Fruit fly (Drosophila melanogaster) whole organism, embryonic: ENCODE measurements around the gene lwr.

Experiments
- Atf-2 ChIP-seq: fragments of 200-800 bp; sonication (Bioruptor generic); optimal IDR thresholded peaks from 2 replicates; lab custom pipeline; 2016; ENCODE audit warnings: missing biosample characterization, missing genetic modification characterization
- Atf6 ChIP-seq: fragments of 200-800 bp; sonication (Bioruptor generic); IDR thresholded peaks from 2 replicates; pipeline ENCODE4 v1.3.6; 2022; ENCODE audit warnings: missing biosample characterization, missing genetic modification characterization
- B-H1 ChIP-seq: fragments of 200-800 bp; sonication (Bioruptor generic); IDR thresholded peaks from 3 replicates; pipeline ENCODE4 v1.3.6; 2022; ENCODE audit warnings: missing biosample characterization, missing genetic modification characterization
- CG10543 ChIP-seq: fragments of 200-800 bp; sonication (Bioruptor generic); optimal IDR thresholded peaks from 3 replicates; lab custom pipeline; 2017; ENCODE audit warnings: missing biosample characterization, mild to moderate bottlenecking, missing genetic modification characterization, moderate library complexity
- CG12236 ChIP-seq: fragments of 200-800 bp; sonication (Bioruptor generic); optimal IDR thresholded peaks from 2 replicates; lab custom pipeline; 2016; ENCODE audit warnings: missing biosample characterization, missing genetic modification characterization
- CG1233 ChIP-seq: fragments of 200-800 bp; sonication (Bioruptor generic); optimal IDR thresholded peaks from 4 replicates; lab custom pipeline; 2018; ENCODE audit warnings: missing biosample characterization, mild to moderate bottlenecking, missing genetic modification characterization
- CG12659 ChIP-seq: fragments of 200-800 bp; sonication (Bioruptor generic); optimal IDR thresholded peaks from 3 replicates; lab custom pipeline; 2017; ENCODE audit warnings: mild to moderate bottlenecking, missing biosample characterization, missing genetic modification reagents, missing genetic modification characterization
- CG12942 ChIP-seq: fragments of 200-800 bp; sonication (Bioruptor generic); optimal IDR thresholded peaks from 3 replicates; lab custom pipeline; 2016; ENCODE audit warnings: missing biosample characterization, missing genetic modification characterization
- CG14014 ChIP-seq: fragments of 200-800 bp; sonication (Bioruptor generic); IDR thresholded peaks from 2 replicates; pipeline ENCODE4 v1.3.6; 2022; ENCODE audit warnings: missing biosample characterization, missing genetic modification characterization
- CG14667 ChIP-seq: fragments of 200-800 bp; sonication (Bioruptor generic); IDR thresholded peaks from 2 replicates; pipeline ENCODE4 v1.3.6; 2022; ENCODE audit warnings: missing biosample characterization, missing genetic modification characterization
- CG16863 ChIP-seq: fragments of 200-800 bp; sonication (Bioruptor generic); optimal IDR thresholded peaks from 3 replicates; lab custom pipeline; 2016; ENCODE audit warnings: missing biosample characterization, missing genetic modification characterization
- CG18619 ChIP-seq: fragments of 200-800 bp; sonication (Bioruptor generic); optimal IDR thresholded peaks from 3 replicates; lab custom pipeline; 2017; ENCODE audit warnings: missing biosample characterization, mild to moderate bottlenecking, missing genetic modification characterization
- CG18764 ChIP-seq: fragments of 200-800 bp; sonication (Bioruptor generic); optimal IDR thresholded peaks from 3 replicates; lab custom pipeline; 2016; ENCODE audit warnings: missing biosample characterization, missing genetic modification characterization
- CG2129 ChIP-seq: fragments of 200-800 bp; sonication (Bioruptor generic); IDR thresholded peaks from 2 replicates; pipeline ENCODE4 v1.3.6; 2022; ENCODE audit warnings: missing biosample characterization, missing genetic modification characterization; ENCODE audit not compliant: partially characterized antibody
- CG3726 ChIP-seq: fragments of 200-800 bp; sonication (Bioruptor generic); IDR thresholded peaks from 3 replicates; pipeline ENCODE4, ENCODE4 v1.3.6; 2022; ENCODE audit warnings: missing biosample characterization, missing genetic modification characterization
- CG4424 ChIP-seq: fragments of 200-800 bp; sonication (Bioruptor generic); optimal IDR thresholded peaks from 3 replicates; lab custom pipeline; 2016; ENCODE audit warnings: missing biosample characterization, missing genetic modification characterization
- CG4730 ChIP-seq: fragments of 200-800 bp; sonication (Bioruptor generic); IDR thresholded peaks from 2 replicates; pipeline ENCODE4 v1.3.6; 2022; ENCODE audit warnings: missing biosample characterization, missing genetic modification characterization
- CG7357 ChIP-seq: fragments of 200-800 bp; sonication (Bioruptor generic); IDR thresholded peaks from 3 replicates; pipeline ENCODE4 v1.3.6; 2022; ENCODE audit warnings: missing biosample characterization, missing genetic modification characterization
- CG7372 ChIP-seq: fragments of 200-800 bp; sonication (Bioruptor generic); IDR thresholded peaks from 2 replicates; pipeline ENCODE4 v1.3.6; 2022; ENCODE audit warnings: missing biosample characterization, missing genetic modification characterization
- CG7839 ChIP-seq: fragments of 200-800 bp; sonication (Bioruptor generic); optimal IDR thresholded peaks from 3 replicates; lab custom pipeline; 2018; ENCODE audit warnings: missing biosample characterization, mild to moderate bottlenecking, missing genetic modification characterization, moderate library complexity
- CG8281 ChIP-seq: fragments of 200-800 bp; sonication (Bioruptor generic); optimal IDR thresholded peaks from 2 replicates; lab custom pipeline; 2018; ENCODE audit warnings: missing biosample characterization, mild to moderate bottlenecking, missing genetic modification characterization, moderate library complexity
- Dip2 ChIP-seq: fragments of 200-800 bp; sonication (Bioruptor generic); IDR thresholded peaks from 2 replicates; pipeline ENCODE4 v1.3.6; 2022; ENCODE audit warnings: missing biosample characterization, missing genetic modification characterization
- HLH4C ChIP-seq: fragments of 200-800 bp; sonication (Bioruptor generic); IDR thresholded peaks from 3 replicates; pipeline ENCODE4 v1.3.6; 2022; ENCODE audit warnings: missing biosample characterization, missing genetic modification characterization; ENCODE audit not compliant: partially characterized antibody
- Hey ChIP-seq: fragments of 200-800 bp; sonication (Bioruptor generic); optimal IDR thresholded peaks from 3 replicates; lab custom pipeline; 2018; ENCODE audit warnings: missing biosample characterization, mild to moderate bottlenecking, missing genetic modification characterization
- Jarid2 ChIP-seq: fragments of 200-800 bp; sonication (Bioruptor generic); optimal IDR thresholded peaks from 3 replicates; lab custom pipeline; 2017; ENCODE audit warnings: mild to moderate bottlenecking, missing biosample characterization, missing genetic modification reagents, missing genetic modification characterization
- NFAT ChIP-seq: fragments of 200-800 bp; sonication (Bioruptor generic); IDR thresholded peaks from 2 replicates; pipeline ENCODE4 v1.3.6; 2022; ENCODE audit warnings: missing biosample characterization, missing genetic modification characterization
- NK7.1 ChIP-seq: fragments of 200-800 bp; sonication (Bioruptor generic); optimal IDR thresholded peaks from 3 replicates; lab custom pipeline; 2016; ENCODE audit warnings: missing biosample characterization, missing genetic modification characterization
- Sry-δ ChIP-seq: fragments of 200-800 bp; sonication (Bioruptor generic); optimal IDR thresholded peaks from 2 replicates; lab custom pipeline; 2016; ENCODE audit warnings: missing biosample characterization, missing genetic modification characterization
- Vsx1 ChIP-seq: fragments of 200-800 bp; sonication (Bioruptor generic); optimal IDR thresholded peaks from 2 replicates; lab custom pipeline; 2017; ENCODE audit warnings: missing biosample characterization, mild to moderate bottlenecking, missing genetic modification characterization, missing genetic modification reagents
- amos ChIP-seq: fragments of 200-800 bp; sonication (Bioruptor generic); IDR thresholded peaks from 2 replicates; pipeline ENCODE4 v1.3.6; 2022; ENCODE audit warnings: missing biosample characterization, missing genetic modification characterization; ENCODE audit not compliant: partially characterized antibody
- bbx ChIP-seq: fragments of 200-800 bp; sonication (Bioruptor generic); IDR thresholded peaks from 2 replicates; pipeline ENCODE4 v1.3.6; 2022; ENCODE audit warnings: missing biosample characterization, missing genetic modification characterization; ENCODE audit not compliant: partially characterized antibody
- cas ChIP-seq: fragments of 200-800 bp; sonication (Bioruptor generic); IDR thresholded peaks from 2 replicates; pipeline ENCODE4 v1.3.6; 2022; ENCODE audit warnings: missing biosample characterization, missing genetic modification characterization
- chm ChIP-seq: fragments of 200-800 bp; sonication (Bioruptor generic); IDR thresholded peaks from 2 replicates; pipeline ENCODE4 v1.3.6; 2022; ENCODE audit warnings: missing biosample characterization, missing genetic modification characterization
- dysf ChIP-seq: fragments of 200-800 bp; sonication (Bioruptor generic); IDR thresholded peaks from 3 replicates; pipeline ENCODE4 v1.3.6; 2022; ENCODE audit warnings: missing biosample characterization, missing genetic modification characterization
- gcm2 ChIP-seq: fragments of 200-800 bp; sonication (Bioruptor generic); optimal IDR thresholded peaks from 2 replicates; lab custom pipeline; 2016; ENCODE audit warnings: missing biosample characterization, missing genetic modification characterization
- insv ChIP-seq, 2 experiments: fragments of 200-800 bp; sonication (Bioruptor generic); optimal IDR thresholded peaks; 3 replicates each; lab custom pipeline; 2016 to 2018; ENCODE audit warnings: missing biosample characterization in 2 of 2, missing genetic modification characterization in 2 of 2
- ken ChIP-seq: fragments of 200-800 bp; sonication (Bioruptor generic); IDR thresholded peaks from 3 replicates; pipeline ENCODE4 v1.3.6; 2022; ENCODE audit warnings: missing biosample characterization, missing genetic modification characterization
- lola ChIP-seq, 3 experiments: fragments of >200 bp in 2 of 3; fragments of 200-800 bp in 1 of 3; sonication (Bioruptor generic) in 1 of 3; optimal IDR thresholded peaks; 2 replicates each; lab custom pipeline; 2017 to 2019; ENCODE audit warnings: missing biosample characterization in 3 of 3, missing genetic modification characterization in 3 of 3, mild to moderate bottlenecking in 1 of 3, moderate library complexity in 1 of 3
- p53 ChIP-seq: fragments of 200-800 bp; sonication (Bioruptor generic); optimal IDR thresholded peaks from 2 replicates; lab custom pipeline; 2016; ENCODE audit warnings: missing biosample characterization, missing genetic modification characterization
- pita ChIP-seq: fragments of 200-800 bp; sonication (Bioruptor generic); optimal IDR thresholded peaks from 2 replicates; lab custom pipeline; 2017; ENCODE audit warnings: missing biosample characterization, mild to moderate bottlenecking, missing genetic modification characterization
- rib ChIP-seq: fragments of 200-800 bp; sonication (Bioruptor generic); IDR thresholded peaks from 2 replicates; pipeline ENCODE4 v1.3.6; 2022; ENCODE audit warnings: missing biosample characterization, missing genetic modification characterization
- run ChIP-seq: fragments of 200-800 bp; sonication (Bioruptor generic); optimal IDR thresholded peaks from 3 replicates; lab custom pipeline; 2018; ENCODE audit warnings: missing biosample characterization, mild to moderate bottlenecking, missing genetic modification characterization
- sima ChIP-seq: fragments of 200-800 bp; sonication (Bioruptor generic); optimal IDR thresholded peaks from 2 replicates; lab custom pipeline; 2016; ENCODE audit warnings: missing biosample characterization, missing genetic modification characterization
- slbo ChIP-seq: fragments of 200-800 bp; sonication (Bioruptor generic); IDR thresholded peaks from 2 replicates; pipeline ENCODE4 v1.3.6; 2022; ENCODE audit warnings: missing biosample characterization, missing genetic modification characterization
- sqz ChIP-seq: fragments of 200-800 bp; sonication (Bioruptor generic); optimal IDR thresholded peaks from 3 replicates; lab custom pipeline; 2018; ENCODE audit warnings: missing biosample characterization, mild to moderate bottlenecking, missing genetic modification characterization
- sr ChIP-seq: fragments of 200-800 bp; sonication (Bioruptor generic); IDR thresholded peaks from 3 replicates; pipeline ENCODE4 v1.3.6; 2022; ENCODE audit warnings: missing biosample characterization, missing genetic modification characterization
- toy ChIP-seq: fragments of 200-800 bp; sonication (Bioruptor generic); IDR thresholded peaks from 2 replicates; pipeline ENCODE4 v1.3.6; 2022; ENCODE audit warnings: missing biosample characterization, missing genetic modification characterization
- unc-4 ChIP-seq: fragments of 200-800 bp; sonication (Bioruptor generic); IDR thresholded peaks from 2 replicates; pipeline ENCODE4 v1.3.6; 2022; ENCODE audit warnings: missing biosample characterization, missing genetic modification characterization; ENCODE audit not compliant: partially characterized antibody
- vfl ChIP-seq: fragments of 200-800 bp; sonication (Bioruptor generic); optimal IDR thresholded peaks from 2 replicates; lab custom pipeline; 2016; ENCODE audit warnings: missing biosample characterization, missing genetic modification characterization
- zen ChIP-seq: fragments of 200-800 bp; sonication (Bioruptor generic); optimal IDR thresholded peaks from 3 replicates; lab custom pipeline; 2018; ENCODE audit warnings: missing biosample characterization, mild to moderate bottlenecking, missing genetic modification characterization, moderate library complexity

The lwr gene

dm6 chr2L:520331-521000 lies 21.9 kb downstream of the lwr start (continued):
- TF ChIP-seq Vsx1 (GFP tag; lab: Kevin White, UChicago) (peak; percentile 76), CG7372 (peak; percentile 73), dysf (GFP tag; lab: Robert Waterston, UW) (peak; percentile 86), CG3726 (GFP tag; lab: Robert Waterston, UW) (peak; percentile 78), unc-4 (GFP tag; lab: Robert Waterston, UW) (no peak), insv (GFP tag; optimal IDR thresholded peaks at IDR 0.05; lab: Kevin White, UChicago) (peak in 1 of 2 experiments; percentile 9), HLH4C (GFP tag; lab: Robert Waterston, UW) (no peak), Dip2 (GFP tag; lab: Robert Waterston, UW) (no peak), cas (0 out of 2 replicates have a peak, but pooled peaks have one; percentile 15), CG18764 (GFP tag; lab: Kevin White, UChicago) (peak; percentile 36), CG7357 (peak; percentile 56; the same call in 1 of the 3 replicates), B-H1 (peak; percentile 65; the same call in 2 of the 3 replicates), amos (no peak), sqz (GFP tag; lab: Kevin White, UChicago) (no peak), CG12942 (peak; percentile 75), slbo (GFP tag; lab: Robert Waterston, UW) (peak; percentile 62), CG14667 (GFP tag; lab: Robert Waterston, UW) (peak; percentile 70), NFAT (peak; percentile 45; the same call in 1 of the 2 replicates), CG16863 (GFP tag; lab: Kevin White, UChicago) (peak; percentile 77), chm (peak; percentile 93), Atf6 (no peak), pita (no peak), bbx (GFP tag; lab: Robert Waterston, UW) (no peak), CG2129 (GFP tag; lab: Robert Waterston, UW) (no peak), zen (tag; lab: Kevin White, UChicago) (peak; percentile 44), lola (GFP tag; optimal IDR thresholded peaks at IDR 0.05; lab: Kevin White, UChicago) (peak in 1 of 3 experiments; percentile 93), p53 (GFP tag; lab: Kevin White, UChicago) (peak; percentile 53), NK7.1 (GFP tag; lab: Kevin White, UChicago) (peak; percentile 78), CG12659 (GFP tag; lab: Kevin White, UChicago) (peak; percentile 83), sr (GFP tag; lab: Robert Waterston, UW) (peak; percentile 53; the same call in 1 of the 3 replicates), sima (GFP tag; lab: Kevin White, UChicago) (peak; percentile 29), CG18619 (GFP tag; lab: Kevin White, UChicago) (peak; percentile 72), CG12236 (GFP tag; lab: Kevin White, UChicago) (peak; percentile 84), Hey (no peak), rib (GFP tag; lab: Robert Waterston, UW) (no peak), CG4730 (GFP tag; lab: Robert Waterston, UW) (peak; percentile 77), run (tag; lab: Kevin White, UChicago) (peak; percentile 86), CG8281 (peak; percentile 37), gcm2 (GFP tag; lab: Kevin White, UChicago) (peak; percentile 49), CG4424 (peak; percentile 77), CG1233 (peak; percentile 33), vfl (GFP tag; lab: Kevin White, UChicago) (peak; percentile 35), CG7839 (peak; percentile 92), CG14014 (GFP tag; lab: Robert Waterston, UW) (peak; percentile 75), Jarid2 (GFP tag; lab: Kevin White, UChicago) (peak; percentile 29), Sry-δ (peak; percentile 49), Atf-2 (GFP tag; lab: Kevin White, UChicago) (peak; percentile 84), CG10543 (GFP tag; lab: Kevin White, UChicago) (no peak), ken (GFP tag; lab: Robert Waterston, UW) (peak; percentile 90), toy (no peak)
